Fruit fly (Drosophila melanogaster) Kc167 (cell line): Measurements from ENCODE around the gene CG5262.

Source experiments
- Myc ChIP-seq: fragments of >200 bp; optimal IDR thresholded peaks from 2 replicates; lab custom pipeline; 2017; ENCODE audit warnings: missing external identifiers
- Sin3A ChIP-seq: fragments of >200 bp; optimal IDR thresholded peaks from 2 replicates; lab custom pipeline; 2018; ENCODE audit warnings: missing external identifiers
- h ChIP-seq: fragments of >200 bp; optimal IDR thresholded peaks from 3 replicates; lab custom pipeline; 2018; ENCODE audit warnings: missing external identifiers
- psq ChIP-seq: fragments of >200 bp; optimal IDR thresholded peaks from 2 replicates; lab custom pipeline; 2017; ENCODE audit warnings: missing external identifiers
- ttk ChIP-seq: sonication (Bioruptor generic); optimal IDR thresholded peaks from 2 replicates; lab custom pipeline; 2017; ENCODE audit warnings: missing external identifiers

- TF ChIP-seq ttk = no peak
- TF ChIP-seq h (lab: Kevin White, UChicago) = no peak
- TF ChIP-seq psq (lab: Kevin White, UChicago) = no peak
- TF ChIP-seq Sin3A = no peak
- no peak for TF ChIP-seq Myc (lab: Kevin White, UChicago)
These were observed 30.1 kb upstream of the CG5262 start, which contains the start of gene mag for dm6 chr3L:20460383-20460782.
